Fruit fly (Drosophila melanogaster) whole organism, wandering third instar larva: ENCODE results near the gene Tfb5.

Experiments
- CG32264 ChIP-seq: fragments of 200-800 bp; sonication (Bioruptor generic); optimal IDR thresholded peaks from 2 replicates; lab custom pipeline; 2016; ENCODE audit warnings: missing biosample characterization, missing genetic modification characterization
- CG9705 ChIP-seq: fragments of 200-800 bp; sonication (Bioruptor generic); optimal IDR thresholded peaks from 2 replicates; lab custom pipeline; 2018; ENCODE audit warnings: missing biosample characterization, mild to moderate bottlenecking, missing genetic modification characterization
- CrebA ChIP-seq: fragments of 200-800 bp; sonication (Bioruptor generic); optimal IDR thresholded peaks from 2 replicates; lab custom pipeline; 2016; ENCODE audit warnings: missing biosample characterization, mild to moderate bottlenecking, missing genetic modification characterization, borderline replicate concordance
- Dfd ChIP-seq: fragments of >200 bp; optimal IDR thresholded peaks from 2 replicates; lab custom pipeline; 2017; ENCODE audit warnings: missing biosample characterization, missing genetic modification characterization
- Dif ChIP-seq: fragments of 200-275, 200-300 bp; sonication (Bioruptor generic); optimal IDR thresholded peaks from 2 replicates; lab custom pipeline; 2018; ENCODE audit warnings: missing biosample characterization, missing genetic modification characterization; ENCODE audit not compliant: partially characterized antibody
- GATAd ChIP-seq: sonication (Bioruptor generic); optimal IDR thresholded peaks from 2 replicates; lab custom pipeline; 2016; ENCODE audit warnings: missing biosample characterization, missing genetic modification characterization
- HLH106 ChIP-seq: fragments of 200-800 bp; optimal IDR thresholded peaks from 3 replicates; lab custom pipeline; 2019; ENCODE audit warnings: missing biosample characterization, mild to moderate bottlenecking, missing genetic modification characterization, moderate library complexity
- Hnf4 ChIP-seq: fragments of 200-800 bp; sonication (Bioruptor generic); optimal IDR thresholded peaks from 2 replicates; lab custom pipeline; 2016; ENCODE audit warnings: missing biosample characterization, mild to moderate bottlenecking, missing genetic modification characterization
- Hr78 ChIP-seq: fragments of >200 bp; optimal IDR thresholded peaks from 2 replicates; lab custom pipeline; 2017; ENCODE audit warnings: missing biosample characterization, missing genetic modification characterization
- Hr83 ChIP-seq: fragments of 200-300 bp; sonication (Bioruptor generic); optimal IDR thresholded peaks from 2 replicates; lab custom pipeline; 2016; ENCODE audit warnings: missing biosample characterization, mild to moderate bottlenecking, missing genetic modification characterization, moderate library complexity; ENCODE audit not compliant: poor library complexity, severe bottlenecking
- Jra ChIP-seq: sonication (Bioruptor generic); optimal IDR thresholded peaks from 2 replicates; lab custom pipeline; 2016; ENCODE audit warnings: missing biosample characterization, missing genetic modification characterization
- Mio ChIP-seq: sonication (Bioruptor generic); optimal IDR thresholded peaks from 2 replicates; lab custom pipeline; 2016; ENCODE audit warnings: missing biosample characterization, missing genetic modification characterization
- Myc ChIP-seq: fragments of >200 bp; optimal IDR thresholded peaks from 2 replicates; lab custom pipeline; 2017
- N ChIP-seq: fragments of >200 bp; optimal IDR thresholded peaks from 2 replicates; lab custom pipeline; 2018; ENCODE audit warnings: missing biosample characterization, missing external identifiers, missing genetic modification characterization
- OdsH ChIP-seq: fragments of 200-800 bp; sonication (Bioruptor generic); optimal IDR thresholded peaks from 2 replicates; lab custom pipeline; 2016; ENCODE audit warnings: missing biosample characterization, mild to moderate bottlenecking, missing genetic modification characterization
- Rel ChIP-seq, 2 experiments: fragments of 200-800 bp; sonication (Bioruptor generic) in 1 of 2; optimal IDR thresholded peaks; 2 replicates in 1 of 2; 3 replicates in 1 of 2; lab custom pipeline; 2016 to 2019; ENCODE audit warnings: mild to moderate bottlenecking in 2 of 2, missing biosample characterization in 2 of 2, missing genetic modification characterization in 2 of 2, moderate library complexity in 1 of 2
- Sp1 ChIP-seq: fragments of 200-800 bp; sonication (Bioruptor generic); optimal IDR thresholded peaks from 3 replicates; lab custom pipeline; 2019; ENCODE audit warnings: missing biosample characterization, mild to moderate bottlenecking, missing genetic modification characterization, moderate library complexity
- Vsx2 ChIP-seq: fragments of 200-300, 225-300 bp; sonication (Bioruptor generic); optimal IDR thresholded peaks from 2 replicates; lab custom pipeline; 2018; ENCODE audit warnings: missing biosample characterization, missing genetic modification characterization; ENCODE audit not compliant: partially characterized antibody
- br ChIP-seq: fragments of 200-800 bp; sonication (Bioruptor generic); optimal IDR thresholded peaks from 2 replicates; lab custom pipeline; 2016; ENCODE audit warnings: missing biosample characterization, missing genetic modification characterization
- brk ChIP-seq: fragments of 200-800 bp; sonication (Bioruptor generic); optimal IDR thresholded peaks from 2 replicates; lab custom pipeline; 2016; ENCODE audit warnings: missing biosample characterization, mild to moderate bottlenecking, missing genetic modification characterization
- dmrt93B ChIP-seq: fragments of 200-800 bp; sonication (Bioruptor generic); optimal IDR thresholded peaks from 2 replicates; lab custom pipeline; 2018; ENCODE audit warnings: missing biosample characterization, mild to moderate bottlenecking, missing genetic modification characterization
- dsf ChIP-seq: sonication (Bioruptor generic); optimal IDR thresholded peaks from 2 replicates; lab custom pipeline; 2016; ENCODE audit warnings: missing biosample characterization, missing genetic modification characterization, borderline replicate concordance
- ey ChIP-seq: fragments of 200-800 bp; sonication (Bioruptor generic); optimal IDR thresholded peaks from 2 replicates; lab custom pipeline; 2016; ENCODE audit warnings: missing biosample characterization, missing genetic modification characterization
- foxo ChIP-seq, 2 experiments: fragments of 200-800 bp; sonication (Bioruptor generic); optimal IDR thresholded peaks; 2 replicates in 1 of 2; 3 replicates in 1 of 2; lab custom pipeline; 2016 to 2017; ENCODE audit warnings: missing biosample characterization in 2 of 2, missing genetic modification characterization in 2 of 2
- fru ChIP-seq: fragments of 200-800 bp; sonication (Bioruptor generic); optimal IDR thresholded peaks from 3 replicates; lab custom pipeline; 2016; ENCODE audit warnings: missing biosample characterization, mild to moderate bottlenecking, missing genetic modification characterization
- h ChIP-seq: fragments of 200-800 bp; sonication (Bioruptor generic); optimal IDR thresholded peaks from 3 replicates; lab custom pipeline; 2016; ENCODE audit warnings: missing biosample characterization, mild to moderate bottlenecking, missing genetic modification characterization
- jim ChIP-seq: fragments of 175-275, 200-325 bp; sonication (Bioruptor generic); optimal IDR thresholded peaks from 2 replicates; lab custom pipeline; 2016; ENCODE audit warnings: missing biosample characterization, mild to moderate bottlenecking, missing genetic modification characterization
- lola ChIP-seq: fragments of >200 bp; optimal IDR thresholded peaks from 2 replicates; lab custom pipeline; 2017; ENCODE audit warnings: missing biosample characterization, missing genetic modification characterization
- pan ChIP-seq: fragments of >200 bp; optimal IDR thresholded peaks from 2 replicates; lab custom pipeline; 2017
- psq ChIP-seq: fragments of 200-800 bp; sonication (Bioruptor generic); optimal IDR thresholded peaks from 3 replicates; lab custom pipeline; 2017; ENCODE audit warnings: missing biosample characterization, mild to moderate bottlenecking, missing genetic modification characterization, moderate library complexity
- rgr ChIP-seq: fragments of 200-800 bp; sonication (Bioruptor generic); optimal IDR thresholded peaks from 3 replicates; lab custom pipeline; 2016; ENCODE audit warnings: missing biosample characterization, mild to moderate bottlenecking, missing genetic modification characterization
- sage ChIP-seq: fragments of 200-800 bp; sonication (Bioruptor generic); optimal IDR thresholded peaks from 2 replicates; lab custom pipeline; 2016; ENCODE audit warnings: missing biosample characterization, mild to moderate bottlenecking, missing genetic modification characterization
- sv ChIP-seq: fragments of 200-800 bp; sonication (Bioruptor generic); optimal IDR thresholded peaks from 3 replicates; lab custom pipeline; 2016; ENCODE audit warnings: missing biosample characterization, missing genetic modification characterization
- tai ChIP-seq: sonication (Bioruptor generic); optimal IDR thresholded peaks from 2 replicates; lab custom pipeline; 2016; ENCODE audit warnings: missing biosample characterization, missing genetic modification characterization
- usp ChIP-seq: fragments of >200 bp; optimal IDR thresholded peaks from 2 replicates; lab custom pipeline; 2017; ENCODE audit warnings: missing biosample characterization, missing genetic modification characterization
- woc ChIP-seq: sonication (Bioruptor generic); optimal IDR thresholded peaks from 2 replicates; lab custom pipeline; 2016; ENCODE audit warnings: missing biosample characterization, mild to moderate bottlenecking, missing genetic modification characterization

The Tfb5 gene

dm6 chr2L:5043495-5044146 is 33.0 kb upstream of the Tfb5 start:
- peak; percentile 55 for TF ChIP-seq rgr (GFP tag; lab: Kevin White, UChicago)
- no peak for TF ChIP-seq lola
- TF ChIP-seq pan: no peak
- no peak for TF ChIP-seq dsf (GFP tag; lab: Kevin White, UChicago)
- no peak for TF ChIP-seq Myc
- TF ChIP-seq Jra (GFP tag; lab: Kevin White, UChicago): no peak
- TF ChIP-seq dmrt93B (GFP tag; lab: Kevin White, UChicago): peak; percentile 20
- TF ChIP-seq ey (GFP tag; lab: Kevin White, UChicago): peak; percentile 51
- TF ChIP-seq h (GFP tag; lab: Kevin White, UChicago): peak; percentile 54
- TF ChIP-seq sv (GFP tag; lab: Kevin White, UChicago): no peak
- TF ChIP-seq Sp1 (GFP tag; lab: Kevin White, UChicago): peak; percentile 28
- no peak for TF ChIP-seq usp (GFP tag; lab: Kevin White, UChicago)
- TF ChIP-seq Vsx2 (GFP tag; lab: Kevin White, UChicago): no peak
- TF ChIP-seq foxo (GFP tag; optimal IDR thresholded peaks at IDR 0.05; lab: Kevin White, UChicago): peak in 1 of 2 experiments; percentile 73
- peak; percentile 48 for TF ChIP-seq br (GFP tag; lab: Kevin White, UChicago)
- no peak for TF ChIP-seq sage (GFP tag; lab: Kevin White, UChicago)
- no peak for TF ChIP-seq CrebA (GFP tag; lab: Kevin White, UChicago)
- no peak for TF ChIP-seq Rel (GFP tag; optimal IDR thresholded peaks at IDR 0.05; lab: Kevin White, UChicago)
- TF ChIP-seq Rel (tag; optimal IDR thresholded peaks at IDR 0.05; lab: Kevin White, UChicago): peak; percentile 16
- peak; percentile 48 for TF ChIP-seq HLH106 (tag; lab: Kevin White, UChicago)
- TF ChIP-seq Hr83 (GFP tag; lab: Kevin White, UChicago): no peak
- TF ChIP-seq OdsH (GFP tag; lab: Kevin White, UChicago): peak; percentile 46
- no peak for TF ChIP-seq tai (GFP tag; lab: Kevin White, UChicago)
- TF ChIP-seq Mio (GFP tag; lab: Kevin White, UChicago): no peak
- TF ChIP-seq Dfd: no peak
- TF ChIP-seq fru (GFP tag; lab: Kevin White, UChicago): peak; percentile 47
- TF ChIP-seq N (GFP tag; lab: Kevin White, UChicago): no peak
- no peak for TF ChIP-seq GATAd (GFP tag; lab: Kevin White, UChicago)
- no peak for TF ChIP-seq brk (GFP tag; lab: Kevin White, UChicago)
- TF ChIP-seq CG9705 (GFP tag; lab: Kevin White, UChicago): no peak
- peak; percentile 72 for TF ChIP-seq Hnf4
- no peak for TF ChIP-seq CG32264 (GFP tag; lab: Kevin White, UChicago)
- TF ChIP-seq woc: no peak
- no peak for TF ChIP-seq jim (GFP tag; lab: Kevin White, UChicago)
- TF ChIP-seq psq (GFP tag; lab: Kevin White, UChicago): peak; percentile 49

- TF ChIP-seq sv (GFP tag; lab: Kevin White, UChicago) (peak; percentile 42), h (GFP tag; lab: Kevin White, UChicago) (peak; percentile 51), foxo (GFP tag; optimal IDR thresholded peaks at IDR 0.05; lab: Kevin White, UChicago) (peak in 1 of 2 experiments; percentile 74), rgr (GFP tag; lab: Kevin White, UChicago) (peak; percentile 74), br (GFP tag; lab: Kevin White, UChicago) (peak; percentile 61), psq (GFP tag; lab: Kevin White, UChicago) (peak; percentile 7), Sp1 (GFP tag; lab: Kevin White, UChicago) (peak; percentile 52), Vsx2 (GFP tag; lab: Kevin White, UChicago) (no peak), sage (GFP tag; lab: Kevin White, UChicago) (peak; percentile 44), Hr78 (GFP tag; lab: Kevin White, UChicago) (no peak), Dif (GFP tag; lab: Kevin White, UChicago) (no peak), Rel (GFP tag; optimal IDR thresholded peaks at IDR 0.05; lab: Kevin White, UChicago) (no peak), Rel (tag; optimal IDR thresholded peaks at IDR 0.05; lab: Kevin White, UChicago) (peak; percentile 57), dsf (GFP tag; lab: Kevin White, UChicago) (no peak), Hnf4 (no peak), dmrt93B (GFP tag; lab: Kevin White, UChicago) (peak; percentile 5), Jra (GFP tag; lab: Kevin White, UChicago) (peak; percentile 31), Mio (GFP tag; lab: Kevin White, UChicago) (no peak), fru (GFP tag; lab: Kevin White, UChicago) (peak; percentile 50), ey (GFP tag; lab: Kevin White, UChicago) (peak; percentile 14), Hr83 (GFP tag; lab: Kevin White, UChicago) (peak; percentile 85), jim (GFP tag; lab: Kevin White, UChicago) (no peak), CG9705 (GFP tag; lab: Kevin White, UChicago) (peak; percentile 52), HLH106 (tag; lab: Kevin White, UChicago) (peak; percentile 48), OdsH (GFP tag; lab: Kevin White, UChicago) (peak; percentile 20)
Measured at dm6 chr2L:5043043-5043442, 32.4 kb upstream of the Tfb5 start, which contains the start of the genes CG33995, CG44000 and CG44001. CG33995 (plus strand) TSS chr2L:5043270. CG44000 (plus strand) TSS chr2L:5043270. CG44001 (plus strand) TSS chr2L:5043270.
